Worm (Caenorhabditis elegans) whole organism, young adult: ENCODE measurements around the gene bud-31.

ENCODE experiments used
- B0336.3 ChIP-seq: fragments of 200-800 bp; sonication (Bioruptor generic); IDR thresholded peaks from 2 replicates; pipeline ENCODE4 v1.3.6; 2022; ENCODE audit warnings: missing genetic modification characterization, missing compliant biosample characterization
- F10E7.11 ChIP-seq: sonication (generic microtip); optimal IDR thresholded peaks from 2 replicates; lab custom pipeline; 2017; ENCODE audit warnings: mild to moderate bottlenecking, missing genetic modification characterization, moderate library complexity, missing compliant biosample characterization
- F23B12.7 ChIP-seq: sonication (generic microtip); optimal IDR thresholded peaks from 2 replicates; lab custom pipeline; 2017; ENCODE audit warnings: missing genetic modification characterization, mild to moderate bottlenecking, missing compliant biosample characterization, antibody characterized with exemption, moderate library complexity; ENCODE audit not compliant: insufficient read depth
- F33H1.4 ChIP-seq: fragments of 200-800 bp; sonication (Bioruptor generic); IDR thresholded peaks from 2 replicates; pipeline ENCODE4 v1.3.6; 2022; ENCODE audit warnings: missing genetic modification reagents, missing genetic modification characterization, missing compliant biosample characterization
- F39B2.1 ChIP-seq: fragments of 200-800 bp; sonication (Bioruptor generic); IDR thresholded peaks from 2 replicates; pipeline ENCODE4 v1.3.6; 2022; ENCODE audit warnings: missing genetic modification reagents, missing genetic modification characterization, missing compliant biosample characterization
- F49E8.2 ChIP-seq: sonication (generic microtip); optimal IDR thresholded peaks from 3 replicates; lab custom pipeline; 2017; ENCODE audit warnings: missing genetic modification characterization, mild to moderate bottlenecking, missing compliant biosample characterization, antibody characterized with exemption, moderate library complexity; ENCODE audit not compliant: insufficient read depth
- K11D2.4 ChIP-seq: fragments of 200-800 bp; sonication (Bioruptor generic); IDR thresholded peaks from 2 replicates; pipeline ENCODE4 v1.3.6; 2022; ENCODE audit warnings: missing genetic modification reagents, missing genetic modification characterization, missing compliant biosample characterization
- Y53F4B.3 ChIP-seq: fragments of 200-800 bp; sonication (Bioruptor generic); IDR thresholded peaks from 2 replicates; pipeline ENCODE4 v1.3.6; 2022; ENCODE audit warnings: missing genetic modification reagents, missing genetic modification characterization, missing compliant biosample characterization
- Y53G8AR.9 ChIP-seq: fragments of 200-800 bp; sonication (Bioruptor generic); conservative IDR thresholded peaks from 2 replicates; pipeline ENCODE4 v1.3.6; 2022; ENCODE audit warnings: missing genetic modification reagents, missing genetic modification characterization, missing compliant biosample characterization
- Y56A3A.18 ChIP-seq: fragments of 200-800 bp; sonication (Bioruptor generic); IDR thresholded peaks from 2 replicates; pipeline ENCODE4 v1.3.6; 2022; ENCODE audit warnings: missing genetic modification reagents, missing genetic modification characterization, missing compliant biosample characterization
- Y95B8A.8 ChIP-seq: fragments of 200-800 bp; sonication (Bioruptor generic); IDR thresholded peaks from 2 replicates; pipeline ENCODE4 v1.3.6; 2022; ENCODE audit warnings: missing genetic modification reagents, missing genetic modification characterization, missing compliant biosample characterization
- ZK185.1 ChIP-seq: sonication (generic microtip); optimal IDR thresholded peaks from 2 replicates; lab custom pipeline; 2016; ENCODE audit warnings: mild to moderate bottlenecking, missing genetic modification characterization, missing compliant biosample characterization; ENCODE audit not compliant: poor library complexity, severe bottlenecking
- akir-1 ChIP-seq: fragments of 200-800 bp; sonication (Bioruptor generic); optimal IDR thresholded peaks from 2 replicates; lab custom pipeline; 2018; ENCODE audit warnings: mild to moderate bottlenecking, missing genetic modification characterization, moderate library complexity, missing compliant biosample characterization
- aptf-2 ChIP-seq: fragments of 200-800 bp; sonication (Bioruptor generic); conservative IDR thresholded peaks from 2 replicates; pipeline ENCODE4 v1.3.6; 2022; ENCODE audit warnings: missing genetic modification reagents, missing genetic modification characterization, missing compliant biosample characterization
- athp-1 ChIP-seq: sonication (generic microtip); optimal IDR thresholded peaks from 2 replicates; lab custom pipeline; 2017; ENCODE audit warnings: mild to moderate bottlenecking, missing genetic modification characterization, missing compliant biosample characterization
- attf-5 ChIP-seq: fragments of 200-800 bp; sonication (Bioruptor generic); optimal IDR thresholded peaks from 2 replicates; lab custom pipeline; 2018; ENCODE audit warnings: mild to moderate bottlenecking, missing genetic modification characterization, missing compliant biosample characterization
- cebp-1 ChIP-seq, 2 experiments: fragments of 200-800 bp in 1 of 2; sonication (Bioruptor generic) in 1 of 2; sonication (generic microtip) in 1 of 2; IDR thresholded peaks in 1 of 2; optimal IDR thresholded peaks in 1 of 2; 2 replicates each; pipeline versions ENCODE4 v1.3.6 to Lab custom; 2017 to 2022; ENCODE audit warnings: missing compliant biosample characterization in 2 of 2, missing genetic modification characterization in 2 of 2, mild to moderate bottlenecking in 1 of 2, missing genetic modification reagents in 1 of 2, moderate library complexity in 1 of 2
- cebp-2 ChIP-seq: fragments of 200-800 bp; sonication (Bioruptor generic); IDR thresholded peaks from 2 replicates; pipeline ENCODE4 v1.3.6; 2022; ENCODE audit warnings: missing genetic modification characterization, missing compliant biosample characterization
- ceh-100 ChIP-seq: fragments of 200-800 bp; sonication (Bioruptor generic); IDR thresholded peaks from 2 replicates; pipeline ENCODE4 v1.3.6; 2022; ENCODE audit warnings: missing genetic modification reagents, missing genetic modification characterization, missing compliant biosample characterization
- ceh-40 ChIP-seq: fragments of 200-800 bp; sonication (Bioruptor generic); IDR thresholded peaks from 2 replicates; pipeline ENCODE4 v1.3.6; 2022; ENCODE audit warnings: missing genetic modification characterization, missing compliant biosample characterization
- ceh-58 ChIP-seq: fragments of 200-800 bp; sonication (Bioruptor generic); IDR thresholded peaks from 2 replicates; pipeline ENCODE4 v1.3.6; 2022; ENCODE audit warnings: missing genetic modification characterization, missing compliant biosample characterization
- ceh-79 ChIP-seq: sonication (generic microtip); optimal IDR thresholded peaks from 2 replicates; lab custom pipeline; 2017; ENCODE audit warnings: mild to moderate bottlenecking, missing genetic modification characterization, missing compliant biosample characterization
- die-1 ChIP-seq: sonication (generic microtip); optimal IDR thresholded peaks from 2 replicates; lab custom pipeline; 2016; ENCODE audit warnings: missing genotype, mild to moderate bottlenecking, missing genetic modification characterization, missing compliant biosample characterization
- efl-1 ChIP-seq: fragments of 150-350 bp; optimal IDR thresholded peaks from 2 replicates; lab custom pipeline; 2014; ENCODE audit warnings: missing biosample characterization, missing genetic modification reagents, missing genetic modification characterization
- egl-44 ChIP-seq: fragments of 200-800 bp; sonication (Bioruptor generic); IDR thresholded peaks from 2 replicates; pipeline ENCODE4 v1.3.6; 2022; ENCODE audit warnings: missing genetic modification reagents, missing genetic modification characterization, missing compliant biosample characterization
- ekl-4 ChIP-seq: fragments of 200-800 bp; sonication (Bioruptor generic); IDR thresholded peaks from 2 replicates; pipeline ENCODE4 v1.3.6; 2022; ENCODE audit warnings: missing genetic modification reagents, missing genetic modification characterization, missing compliant biosample characterization
- ets-4 ChIP-seq: fragments of 200-800 bp; sonication (Bioruptor generic); optimal IDR thresholded peaks from 2 replicates; lab custom pipeline; 2018; ENCODE audit warnings: mild to moderate bottlenecking, missing genetic modification characterization, missing compliant biosample characterization
- gei-17 ChIP-seq: fragments of 200-800 bp; sonication (Bioruptor generic); optimal IDR thresholded peaks from 2 replicates; lab custom pipeline; 2018; ENCODE audit warnings: mild to moderate bottlenecking, missing genetic modification characterization, missing compliant biosample characterization
- hlh-12 ChIP-seq: sonication (generic microtip); optimal IDR thresholded peaks from 2 replicates; lab custom pipeline; 2016; ENCODE audit warnings: missing genetic modification characterization, missing compliant biosample characterization
- hlh-26 ChIP-seq: fragments of 200-800 bp; sonication (Bioruptor generic); conservative IDR thresholded peaks from 2 replicates; pipeline ENCODE4 v1.3.6; 2022; ENCODE audit warnings: missing genetic modification reagents, missing genetic modification characterization, missing compliant biosample characterization
- let-526 ChIP-seq: fragments of 200-800 bp; sonication (Bioruptor generic); IDR thresholded peaks from 2 replicates; pipeline ENCODE4 v1.3.6; 2022; ENCODE audit warnings: missing genetic modification reagents, missing genetic modification characterization, missing compliant biosample characterization
- lin-26 ChIP-seq: fragments of 200-800 bp; sonication (Bioruptor generic); IDR thresholded peaks from 2 replicates; pipeline ENCODE4 v1.3.6; 2022; ENCODE audit warnings: missing genetic modification reagents, missing genetic modification characterization, missing compliant biosample characterization
- madf-8 ChIP-seq: fragments of 200-800 bp; sonication (Bioruptor generic); conservative IDR thresholded peaks from 2 replicates; pipeline ENCODE4 v1.3.6; 2022; ENCODE audit warnings: missing genetic modification reagents, missing genetic modification characterization, missing compliant biosample characterization
- nfya-2 ChIP-seq: fragments of 200-800 bp; sonication (Bioruptor generic); IDR thresholded peaks from 2 replicates; pipeline ENCODE4 v1.3.6; 2022; ENCODE audit warnings: missing genetic modification reagents, missing genetic modification characterization, missing compliant biosample characterization
- nhr-80 ChIP-seq: sonication (generic microtip); optimal IDR thresholded peaks from 2 replicates; lab custom pipeline; 2016; ENCODE audit warnings: missing genetic modification characterization, missing compliant biosample characterization
- nhr-90 ChIP-seq: sonication (generic microtip); optimal IDR thresholded peaks from 2 replicates; lab custom pipeline; 2016; ENCODE audit warnings: missing genotype, mild to moderate bottlenecking, missing genetic modification characterization, missing compliant biosample characterization
- rcor-1 ChIP-seq: fragments of 200-800 bp; sonication (Bioruptor generic); IDR thresholded peaks from 2 replicates; pipeline ENCODE4 v1.3.6; 2022; ENCODE audit warnings: missing genetic modification reagents, missing genetic modification characterization, missing compliant biosample characterization
- rec-8 ChIP-seq, 2 experiments: sonication (generic microtip); optimal IDR thresholded peaks; 2 replicates each; lab custom pipeline; 2016; ENCODE audit warnings: mild to moderate bottlenecking in 2 of 2, missing genetic modification characterization in 2 of 2, missing genetic modification reagents in 2 of 2, missing genotype in 2 of 2, missing biosample characterization in 1 of 2, missing compliant biosample characterization in 1 of 2, moderate library complexity in 1 of 2
- repo-1 ChIP-seq: sonication (generic microtip); optimal IDR thresholded peaks from 2 replicates; lab custom pipeline; 2017; ENCODE audit warnings: mild to moderate bottlenecking, missing genetic modification characterization, missing compliant biosample characterization
- rpc-1 ChIP-seq, 2 experiments: fragments of 150-350 bp in 1 of 2; sonication (generic microtip) in 1 of 2; optimal IDR thresholded peaks; 2 replicates each; lab custom pipeline; 2014 to 2018; ENCODE audit warnings: missing biosample characterization in 1 of 2, missing genetic modification characterization in 1 of 2, missing genetic modification reagents in 1 of 2, missing genotype in 1 of 2
- sea-2 ChIP-seq: fragments of 200-800 bp; sonication (Bioruptor generic); IDR thresholded peaks from 2 replicates; pipeline ENCODE4 v1.3.6; 2022; ENCODE audit warnings: missing genetic modification characterization, missing compliant biosample characterization
- snpc-1.3 ChIP-seq: sonication (generic microtip); optimal IDR thresholded peaks from 2 replicates; lab custom pipeline; 2017; ENCODE audit warnings: missing genetic modification characterization, mild to moderate bottlenecking, missing compliant biosample characterization, antibody characterized with exemption, moderate library complexity, missing genotype, missing genetic modification reagents; ENCODE audit not compliant: insufficient read depth
- tbx-9 ChIP-seq: sonication (generic microtip); optimal IDR thresholded peaks from 2 replicates; lab custom pipeline; 2016; ENCODE audit warnings: borderline replicate concordance, missing genetic modification characterization, inconsistent platforms, missing compliant biosample characterization
- unc-130 ChIP-seq: sonication (generic microtip); optimal IDR thresholded peaks from 2 replicates; lab custom pipeline; 2016; ENCODE audit warnings: missing genetic modification reagents, missing genetic modification characterization, missing compliant biosample characterization
- xnd-1 ChIP-seq: sonication (generic microtip); optimal IDR thresholded peaks from 2 replicates; lab custom pipeline; 2016; ENCODE audit warnings: missing genotype, missing genetic modification reagents, missing genetic modification characterization, missing compliant biosample characterization
- ztf-22 ChIP-seq: fragments of 200-800 bp; sonication (Bioruptor generic); optimal IDR thresholded peaks from 2 replicates; lab custom pipeline; 2018; ENCODE audit warnings: mild to moderate bottlenecking, missing genetic modification characterization, moderate library complexity, missing compliant biosample characterization
- ztf-26 ChIP-seq: sonication (generic microtip); optimal IDR thresholded peaks from 2 replicates; lab custom pipeline; 2017; ENCODE audit warnings: missing genetic modification characterization, missing compliant biosample characterization

Gene bud-31

DNA sequence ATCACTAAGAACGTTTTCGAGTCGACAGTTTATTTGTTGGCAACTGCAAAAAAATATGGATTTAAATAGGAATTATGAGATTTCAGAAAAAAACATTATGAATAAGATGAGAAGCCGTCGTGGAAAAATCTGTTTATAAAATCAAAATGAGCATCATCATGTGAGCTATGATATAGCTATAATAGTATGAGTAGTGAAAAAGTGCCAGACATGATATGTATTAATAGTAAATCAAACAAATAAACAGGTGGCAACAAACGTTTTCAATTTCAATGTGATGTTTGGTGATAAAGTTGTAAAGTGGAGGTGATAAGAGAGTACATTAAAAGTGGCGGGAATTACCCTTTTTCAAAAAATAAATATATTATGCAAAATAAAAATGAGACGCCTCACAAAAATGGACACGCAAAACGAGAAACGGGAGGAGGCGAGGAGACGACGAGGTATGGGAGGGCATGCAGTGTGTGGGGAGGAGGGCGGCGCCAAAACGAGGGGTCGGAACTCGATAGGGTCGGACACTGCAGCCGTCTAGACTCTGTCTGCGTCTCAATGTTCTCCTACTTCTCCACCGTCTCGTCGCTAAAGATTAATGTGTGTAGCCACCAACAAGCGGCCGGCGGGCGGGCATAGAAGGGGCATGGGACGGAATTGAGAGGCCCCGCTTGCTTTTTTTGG, 28.6 kb downstream of the bud-31 start, which contains the start of gene C07A9.9 (continued):
- TF ChIP-seq athp-1 (tag; lab: Kevin White, UChicago) (no peak), Y53F4B.3 (GFP tag; lab: Robert Waterston, UW) (no peak), ztf-22 (GFP tag; lab: Kevin White, UChicago) (no peak), snpc-1.3 (tag; lab: Kevin White, UChicago) (no peak), xnd-1 (no peak), sea-2 (no peak), attf-5 (peak; percentile 56), unc-130 (no peak), F49E8.2 (no peak), F23B12.7 (no peak), F10E7.11 (tag; lab: Kevin White, UChicago) (no peak), Y56A3A.18 (GFP tag; lab: Robert Waterston, UW) (no peak), tbx-9 (tag; lab: Kevin White, UChicago) (no peak), repo-1 (tag; lab: Kevin White, UChicago) (no peak), efl-1 (GFP tag; lab: Kevin White, UChicago) (no peak), ceh-100 (GFP tag; lab: Robert Waterston, UW) (no peak), ztf-26 (peak; percentile 1), hlh-26 (GFP tag; lab: Robert Waterston, UW) (no peak), Y53G8AR.9 (GFP tag; lab: Robert Waterston, UW) (no peak), Y95B8A.8 (GFP tag; lab: Robert Waterston, UW) (no peak), nhr-90 (tag; lab: Kevin White, UChicago) (peak; percentile 55), rcor-1 (GFP tag; lab: Robert Waterston, UW) (no peak; the same call in 1 of the 2 replicates), ceh-58 (GFP tag; lab: Robert Waterston, UW) (no peak), ekl-4 (GFP tag; lab: Robert Waterston, UW) (peak; percentile 54; the same call in 1 of the 2 replicates), F39B2.1 (GFP tag; lab: Robert Waterston, UW) (no peak), nhr-80 (tag; lab: Kevin White, UChicago) (peak; percentile 95), K11D2.4 (peak; percentile 30; the same call in 1 of the 2 replicates), F33H1.4 (GFP tag; lab: Robert Waterston, UW) (no peak), lin-26 (no peak), die-1 (peak; percentile 49), egl-44 (GFP tag; lab: Robert Waterston, UW) (no peak), let-526 (GFP tag; lab: Robert Waterston, UW) (no peak), akir-1 (GFP tag; lab: Kevin White, UChicago) (no peak), cebp-2 (GFP tag; lab: Robert Waterston, UW) (no peak), rec-8 (tag; optimal IDR thresholded peaks at IDR 0.05; lab: Kevin White, UChicago) (no peak), ets-4 (peak; percentile 78), nfya-2 (GFP tag; lab: Robert Waterston, UW) (no peak), cebp-1 (GFP tag; IDR thresholded peaks at IDR 0.05; lab: Robert Waterston, UW) (no peak), cebp-1 (tag; optimal IDR thresholded peaks at IDR 0.05; lab: Kevin White, UChicago) (no peak), ZK185.1 (tag; lab: Kevin White, UChicago) (peak; percentile 2), ceh-40 (no peak), rpc-1 (optimal IDR thresholded peaks at IDR 0.05; lab: Kevin White, UChicago) (no peak), rpc-1 (tag; optimal IDR thresholded peaks at IDR 0.05; lab: Kevin White, UChicago) (no peak), ceh-79 (no peak), hlh-12 (tag; lab: Kevin White, UChicago) (no peak), madf-8 (GFP tag; lab: Robert Waterston, UW) (no peak), gei-17 (GFP tag; lab: Kevin White, UChicago) (no peak), B0336.3 (GFP tag; lab: Robert Waterston, UW) (no peak), aptf-2 (no peak)
